Fruit fly (Drosophila melanogaster) whole organism, embryonic: ENCODE data around the gene Ret.
A peak's percentile ranks its signal among the peaks of the same experiment; 100 is the strongest.

Source experiments
- ATbp ChIP-seq: fragments of 200-800 bp; sonication (Bioruptor generic); optimal IDR thresholded peaks from 2 replicates; lab custom pipeline; 2017; ENCODE audit warnings: missing biosample characterization, mild to moderate bottlenecking, missing genetic modification characterization, missing genetic modification reagents
- Atf6 ChIP-seq: fragments of 200-800 bp; sonication (Bioruptor generic); IDR thresholded peaks from 2 replicates; pipeline ENCODE4 v1.3.6; 2022; ENCODE audit warnings: missing biosample characterization, missing genetic modification characterization
- Awh ChIP-seq: fragments of 200-800 bp; sonication (Bioruptor generic); IDR thresholded peaks from 2 replicates; pipeline ENCODE4, ENCODE4 v1.3.6; 2022; ENCODE audit warnings: missing biosample characterization, missing genetic modification characterization
- Bdp1 ChIP-seq: fragments of 200-800 bp; sonication (Bioruptor generic); optimal IDR thresholded peaks from 3 replicates; lab custom pipeline; 2016; ENCODE audit warnings: missing biosample characterization, missing genetic modification characterization
- BtbVII ChIP-seq: fragments of 200-800 bp; sonication (Bioruptor generic); optimal IDR thresholded peaks from 3 replicates; lab custom pipeline; 2017; ENCODE audit warnings: missing biosample characterization, mild to moderate bottlenecking, missing genetic modification characterization
- CG10366 ChIP-seq: fragments of 200-800 bp; sonication (Bioruptor generic); IDR thresholded peaks from 2 replicates; pipeline ENCODE4 v1.3.6; 2022; ENCODE audit warnings: missing biosample characterization, missing genetic modification characterization
- CG10543 ChIP-seq: fragments of 200-800 bp; sonication (Bioruptor generic); optimal IDR thresholded peaks from 3 replicates; lab custom pipeline; 2017; ENCODE audit warnings: missing biosample characterization, mild to moderate bottlenecking, missing genetic modification characterization, moderate library complexity
- CG14710 ChIP-seq: fragments of 200-800 bp; sonication (Bioruptor generic); optimal IDR thresholded peaks from 3 replicates; lab custom pipeline; 2019; ENCODE audit warnings: missing biosample characterization, mild to moderate bottlenecking, missing genetic modification characterization, moderate library complexity
- CG17361 ChIP-seq: fragments of 200-800 bp; sonication (Bioruptor generic); IDR thresholded peaks from 3 replicates; pipeline ENCODE4 v1.3.6; 2022; ENCODE audit warnings: missing biosample characterization, missing genetic modification characterization
- CG1792 ChIP-seq: fragments of 200-800 bp; sonication (Bioruptor generic); optimal IDR thresholded peaks from 2 replicates; lab custom pipeline; 2016; ENCODE audit warnings: missing biosample characterization, missing genetic modification characterization
- CG18262 ChIP-seq: fragments of 200-800 bp; optimal IDR thresholded peaks from 3 replicates; lab custom pipeline; 2019; ENCODE audit warnings: missing biosample characterization, mild to moderate bottlenecking, missing genetic modification characterization, moderate library complexity
- CG18764 ChIP-seq: fragments of 200-800 bp; sonication (Bioruptor generic); optimal IDR thresholded peaks from 3 replicates; lab custom pipeline; 2016; ENCODE audit warnings: missing biosample characterization, missing genetic modification characterization
- CG30431 ChIP-seq: fragments of 200-800 bp; sonication (Bioruptor generic); optimal IDR thresholded peaks from 2 replicates; lab custom pipeline; 2017; ENCODE audit warnings: missing biosample characterization, missing genetic modification characterization
- CG33557 ChIP-seq: fragments of 200-800 bp; sonication (Bioruptor generic); optimal IDR thresholded peaks from 2 replicates; lab custom pipeline; 2019; ENCODE audit warnings: missing biosample characterization, mild to moderate bottlenecking, missing genetic modification characterization, moderate library complexity
- CG3838 ChIP-seq: fragments of 200-800 bp; sonication (Bioruptor generic); optimal IDR thresholded peaks from 3 replicates; lab custom pipeline; 2016; ENCODE audit warnings: missing biosample characterization, missing genetic modification characterization
- CG6854 ChIP-seq: fragments of 200-800 bp; sonication (Bioruptor generic); optimal IDR thresholded peaks from 3 replicates; lab custom pipeline; 2017; ENCODE audit warnings: missing biosample characterization, mild to moderate bottlenecking, missing genetic modification characterization
- CG7786 ChIP-seq: fragments of 200-800 bp; sonication (Bioruptor generic); optimal IDR thresholded peaks from 2 replicates; lab custom pipeline; 2016; ENCODE audit warnings: missing biosample characterization, missing genetic modification characterization
- CG7987 ChIP-seq: fragments of 200-800 bp; sonication (Bioruptor generic); optimal IDR thresholded peaks from 2 replicates; lab custom pipeline; 2018; ENCODE audit warnings: missing biosample characterization, mild to moderate bottlenecking, missing genetic modification characterization, moderate library complexity
- CG8765 ChIP-seq: fragments of 200-800 bp; sonication (Bioruptor generic); IDR thresholded peaks from 2 replicates; pipeline ENCODE4 v1.3.6; 2022; ENCODE audit warnings: missing biosample characterization, missing genetic modification characterization
- CG9727 ChIP-seq: fragments of 200-800 bp; sonication (Bioruptor generic); optimal IDR thresholded peaks from 3 replicates; lab custom pipeline; 2017; ENCODE audit warnings: missing biosample characterization, mild to moderate bottlenecking, missing genetic modification characterization
- CG9932 ChIP-seq: fragments of 200-800 bp; sonication (Bioruptor generic); IDR thresholded peaks from 2 replicates; pipeline ENCODE4 v1.3.6; 2022; ENCODE audit warnings: missing biosample characterization, missing genetic modification characterization
- CTCF ChIP-seq: fragments of 200-800 bp; sonication (Bioruptor generic); optimal IDR thresholded peaks from 2 replicates; lab custom pipeline; 2017; ENCODE audit warnings: missing biosample characterization, mild to moderate bottlenecking, missing genetic modification characterization, moderate library complexity
- Chrac-16 ChIP-seq: fragments of 200-800 bp; sonication (Bioruptor generic); optimal IDR thresholded peaks from 3 replicates; lab custom pipeline; 2016; ENCODE audit warnings: missing biosample characterization, missing genetic modification characterization
- Dbx ChIP-seq: fragments of 200-800 bp; sonication (Bioruptor generic); IDR thresholded peaks from 3 replicates; pipeline ENCODE4 v1.3.6; 2022; ENCODE audit warnings: missing biosample characterization, missing genetic modification characterization
- E2f1 ChIP-seq: fragments of 200-800 bp; sonication (Bioruptor generic); IDR thresholded peaks from 2 replicates; pipeline ENCODE4 v1.3.6; 2022; ENCODE audit warnings: missing biosample characterization, missing genetic modification characterization
- Gug ChIP-seq: fragments of 200-800 bp; sonication (Bioruptor generic); IDR thresholded peaks from 4 replicates; pipeline ENCODE4 v1.3.6; 2022; ENCODE audit warnings: missing biosample characterization, missing genetic modification characterization
- Hand ChIP-seq: fragments of 200-800 bp; sonication (Bioruptor generic); optimal IDR thresholded peaks from 2 replicates; lab custom pipeline; 2017; ENCODE audit warnings: mild to moderate bottlenecking, missing biosample characterization, missing genetic modification reagents, missing genetic modification characterization
- Nf-YA ChIP-seq: fragments of 200-800 bp; sonication (Bioruptor generic); IDR thresholded peaks from 2 replicates; pipeline ENCODE4 v1.3.6; 2022; ENCODE audit warnings: missing biosample characterization, missing genetic modification characterization
- ab ChIP-seq: fragments of 200-800 bp; sonication (Bioruptor generic); optimal IDR thresholded peaks from 2 replicates; lab custom pipeline; 2016; ENCODE audit warnings: missing biosample characterization, missing genetic modification characterization
- bcd ChIP-seq: fragments of 200-800 bp; sonication (Bioruptor generic); optimal IDR thresholded peaks from 2 replicates; lab custom pipeline; 2017; ENCODE audit warnings: missing biosample characterization, mild to moderate bottlenecking, missing genetic modification characterization
- caup ChIP-seq: fragments of 200-800 bp; sonication (Bioruptor generic); optimal IDR thresholded peaks from 3 replicates; lab custom pipeline; 2017; ENCODE audit warnings: missing biosample characterization, mild to moderate bottlenecking, missing genetic modification characterization, moderate library complexity; ENCODE audit not compliant: severe bottlenecking
- disco-r ChIP-seq: fragments of 200-800 bp; sonication (Bioruptor generic); optimal IDR thresholded peaks from 2 replicates; lab custom pipeline; 2016; ENCODE audit warnings: missing biosample characterization, missing genetic modification characterization
- dm ChIP-seq: fragments of 200-800 bp; sonication (Bioruptor generic); optimal IDR thresholded peaks from 3 replicates; lab custom pipeline; 2016; ENCODE audit warnings: missing biosample characterization, missing genetic modification characterization
- dpn ChIP-seq, 2 experiments: fragments of 200-800 bp; sonication (Bioruptor generic); optimal IDR thresholded peaks; 3 replicates each; lab custom pipeline; 2016; ENCODE audit warnings: missing biosample characterization in 2 of 2, missing genetic modification characterization in 2 of 2
- lbe ChIP-seq: fragments of 200-800 bp; sonication (Bioruptor generic); optimal IDR thresholded peaks from 2 replicates; lab custom pipeline; 2016; ENCODE audit warnings: missing biosample characterization, mild to moderate bottlenecking, missing genetic modification characterization
- lola ChIP-seq, 3 experiments: fragments of >200 bp in 2 of 3; fragments of 200-800 bp in 1 of 3; sonication (Bioruptor generic) in 1 of 3; optimal IDR thresholded peaks; 2 replicates each; lab custom pipeline; 2017 to 2019; ENCODE audit warnings: missing biosample characterization in 3 of 3, missing genetic modification characterization in 3 of 3, mild to moderate bottlenecking in 1 of 3, moderate library complexity in 1 of 3
- maf-S ChIP-seq: fragments of 200-800 bp; sonication (Bioruptor generic); optimal IDR thresholded peaks from 2 replicates; lab custom pipeline; 2016; ENCODE audit warnings: missing biosample characterization, missing genetic modification characterization
- nmo ChIP-seq: fragments of 200-800 bp; sonication (Bioruptor generic); optimal IDR thresholded peaks from 2 replicates; lab custom pipeline; 2018; ENCODE audit warnings: missing biosample characterization, mild to moderate bottlenecking, missing genetic modification characterization, moderate library complexity
- pnt ChIP-seq: fragments of 200-800 bp; sonication (Bioruptor generic); optimal IDR thresholded peaks from 3 replicates; lab custom pipeline; 2016; ENCODE audit warnings: missing biosample characterization, missing genetic modification characterization
- pum ChIP-seq: fragments of 200-800 bp; sonication (Bioruptor generic); optimal IDR thresholded peaks from 2 replicates; lab custom pipeline; 2016; ENCODE audit warnings: missing biosample characterization, missing genetic modification characterization
- ranshi ChIP-seq: fragments of 200-800 bp; sonication (Bioruptor generic); IDR thresholded peaks from 2 replicates; pipeline ENCODE4 v1.3.6; 2022; ENCODE audit warnings: missing biosample characterization, missing genetic modification characterization
- sd ChIP-seq: fragments of 200-800 bp; sonication (Bioruptor generic); optimal IDR thresholded peaks from 3 replicates; lab custom pipeline; 2018; ENCODE audit warnings: missing biosample characterization, mild to moderate bottlenecking, missing genetic modification characterization, moderate library complexity
- sisA ChIP-seq: fragments of 200-800 bp; sonication (Bioruptor generic); IDR thresholded peaks from 2 replicates; pipeline ENCODE4 v1.3.6; 2022; ENCODE audit warnings: missing biosample characterization, missing genetic modification characterization
- ssp ChIP-seq: fragments of 200-800 bp; sonication (Bioruptor generic); IDR thresholded peaks from 2 replicates; pipeline ENCODE4 v1.3.6; 2022; ENCODE audit warnings: missing biosample characterization, missing genetic modification characterization
- sug ChIP-seq: fragments of 200-800 bp; optimal IDR thresholded peaks from 2 replicates; lab custom pipeline; 2019; ENCODE audit warnings: missing biosample characterization, mild to moderate bottlenecking, missing genetic modification characterization, moderate library complexity
- tna ChIP-seq: fragments of 200-800 bp; sonication (Bioruptor generic); IDR thresholded peaks from 2 replicates; pipeline ENCODE4 v1.3.6; 2022; ENCODE audit warnings: missing biosample characterization, missing genetic modification characterization; ENCODE audit not compliant: partially characterized antibody
- zf30C ChIP-seq: fragments of 200-800 bp; sonication (Bioruptor generic); optimal IDR thresholded peaks from 3 replicates; lab custom pipeline; 2018; ENCODE audit warnings: missing biosample characterization, mild to moderate bottlenecking, missing genetic modification characterization
- zfh1 ChIP-seq: fragments of 200-800 bp; sonication (Bioruptor generic); IDR thresholded peaks from 3 replicates; pipeline ENCODE4 v1.3.6; 2022; ENCODE audit warnings: missing biosample characterization, missing genetic modification characterization

Ret gene

dm6 chr2L:21158554-21158953 is 40.0 kb downstream of the Ret start, which contains the start of the genes Coq3 and Pld3 (continued):
- TF ChIP-seq Nf-YA (GFP tag; lab: Robert Waterston, UW) (peak; percentile 69), zfh1 (GFP tag; lab: Robert Waterston, UW) (peak; percentile 90), pnt (GFP tag; lab: Kevin White, UChicago) (peak; percentile 50), CG18262 (tag; lab: Kevin White, UChicago) (peak; percentile 82), CG18764 (GFP tag; lab: Kevin White, UChicago) (peak; percentile 65), E2f1 (GFP tag; lab: Robert Waterston, UW) (peak; percentile 73), Dbx (peak; percentile 85)

dm6 chr2L:21156156-21157040 is 42.2 kb downstream of the Ret start, which contains the start of the genes Mpp6 and E2f2:
Gene Mpp6, plus strand, starts transcription at chr2L:21156288.
Gene E2f2, minus strand, starts transcription at chr2L:21156749.
- TF ChIP-seq pum (GFP tag; lab: Kevin White, UChicago) (peak; percentile 52), sisA (GFP tag; lab: Robert Waterston, UW) (peak; percentile 38), CTCF (no peak), bcd (GFP tag; lab: Kevin White, UChicago) (peak; percentile 28), caup (GFP tag; lab: Kevin White, UChicago) (no peak), CG1792 (GFP tag; lab: Kevin White, UChicago) (no peak), lola (GFP tag; optimal IDR thresholded peaks at IDR 0.05; lab: Kevin White, UChicago) (no peak), sug (tag; lab: Kevin White, UChicago) (peak; percentile 26), maf-S (GFP tag; lab: Kevin White, UChicago) (no peak), CG6854 (no peak), CG33557 (GFP tag; lab: Kevin White, UChicago) (peak; percentile 3), CG9727 (GFP tag; lab: Kevin White, UChicago) (peak; percentile 19), Awh (GFP tag; lab: Robert Waterston, UW) (no peak), CG8765 (GFP tag; lab: Robert Waterston, UW) (no peak), Gug (GFP tag; lab: Robert Waterston, UW) (peak; percentile 58; the same call in 2 of the 4 replicates), CG7786 (peak; percentile 24), CG10543 (GFP tag; lab: Kevin White, UChicago) (no peak), ssp (GFP tag; lab: Robert Waterston, UW) (no peak), ab (GFP tag; lab: Kevin White, UChicago) (no peak), dm (GFP tag; lab: Kevin White, UChicago) (peak; percentile 75), zf30C (no peak), disco-r (GFP tag; lab: Kevin White, UChicago) (no peak), tna (GFP tag; lab: Robert Waterston, UW) (peak; percentile 66), BtbVII (GFP tag; lab: Kevin White, UChicago) (no peak), Atf6 (GFP tag; lab: Robert Waterston, UW) (0 out of 2 replicates have a peak, but pooled peaks have one; percentile 23), CG18262 (tag; lab: Kevin White, UChicago) (no peak), Chrac-16 (GFP tag; lab: Kevin White, UChicago) (no peak), dpn (GFP tag; optimal IDR thresholded peaks at IDR 0.05; lab: Kevin White, UChicago) (peak; percentile 27 to 45), ranshi (GFP tag; lab: Robert Waterston, UW) (no peak), CG30431 (GFP tag; lab: Kevin White, UChicago) (no peak), Hand (GFP tag; lab: Kevin White, UChicago) (no peak), Bdp1 (GFP tag; lab: Kevin White, UChicago) (no peak), lbe (peak; percentile 35), CG14710 (tag; lab: Kevin White, UChicago) (peak; percentile 56), CG9932 (GFP tag; lab: Robert Waterston, UW) (peak; percentile 91), nmo (peak; percentile 2), ATbp (GFP tag; lab: Kevin White, UChicago) (no peak), sd (tag; lab: Kevin White, UChicago) (no peak), CG7987 (GFP tag; lab: Kevin White, UChicago) (peak; percentile 28), CG17361 (GFP tag; lab: Robert Waterston, UW) (peak; percentile 50; the same call in 2 of the 3 replicates), CG3838 (no peak), CG10366 (GFP tag; lab: Robert Waterston, UW) (no peak)
